Worm (Caenorhabditis elegans) whole organism, L1 larva: Measurements from ENCODE around the gene ckb-2.

Experiments
- ama-1 ChIP-seq: fragments of 150-350 bp; optimal IDR thresholded peaks from 2 replicates; lab custom pipeline; 2014
- lin-14 ChIP-seq: fragments of 200-800 bp; sonication (Bioruptor generic); optimal IDR thresholded peaks from 2 replicates; lab custom pipeline; 2018; ENCODE audit warnings: mild to moderate bottlenecking, missing genetic modification characterization, moderate library complexity, missing compliant biosample characterization
- lin-35 ChIP-seq, 2 experiments: fragments of 150-350 bp; optimal IDR thresholded peaks; 2 replicates each; lab custom pipeline; 2014; ENCODE audit warnings: missing biosample characterization in 2 of 2, missing genetic modification characterization in 2 of 2, missing genetic modification reagents in 2 of 2
- nhr-12 ChIP-seq: sonication (generic microtip); optimal IDR thresholded peaks from 2 replicates; lab custom pipeline; 2017; ENCODE audit warnings: missing biosample characterization, missing genetic modification characterization
- nhr-76 ChIP-seq: sonication (generic microtip); optimal IDR thresholded peaks from 2 replicates; lab custom pipeline; 2017; ENCODE audit warnings: missing biosample characterization, missing genetic modification characterization
- snpc-4 ChIP-seq: fragments of 150-350 bp; optimal IDR thresholded peaks from 2 replicates; lab custom pipeline; 2014; ENCODE audit warnings: missing biosample characterization, missing genetic modification characterization
- sup-37 ChIP-seq: fragments of 200-800 bp; sonication (Bioruptor generic); optimal IDR thresholded peaks from 2 replicates; lab custom pipeline; 2018; ENCODE audit warnings: mild to moderate bottlenecking, missing genetic modification characterization, missing compliant biosample characterization
- unc-62 ChIP-seq: fragments of 150-350 bp; optimal IDR thresholded peaks from 2 replicates; lab custom pipeline; 2014; ENCODE audit warnings: missing biosample characterization, missing genetic modification reagents, missing genetic modification characterization

DNA sequence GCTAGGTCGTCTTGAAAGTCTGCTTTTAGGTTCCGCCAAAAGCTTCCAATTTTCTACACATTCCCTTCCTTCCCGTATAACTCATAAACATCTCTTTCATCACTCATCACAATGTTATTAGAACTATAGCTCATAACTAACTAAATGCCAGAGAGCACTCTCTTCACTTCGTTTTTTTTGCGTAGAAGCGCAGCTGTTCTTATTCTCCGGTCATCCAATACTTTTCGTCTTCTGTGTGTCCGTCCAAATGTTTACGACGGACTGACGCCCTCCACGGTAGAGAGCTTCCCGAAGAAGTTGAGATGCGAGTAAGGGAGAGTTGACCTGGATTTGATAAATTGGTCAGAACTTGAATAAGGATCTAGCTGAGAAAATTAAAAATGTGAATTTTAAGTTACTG lies 8.5 kb upstream of the ckb-2 start:
- TF ChIP-seq lin-35 (GFP tag; optimal IDR thresholded peaks at IDR 0.05; lab: Kevin White, UChicago) (no peak), ama-1 (lab: Kevin White, UChicago) (no peak), nhr-76 (tag; lab: Kevin White, UChicago) (no peak), nhr-12 (tag; lab: Kevin White, UChicago) (no peak), unc-62 (no peak), snpc-4 (no peak), lin-14 (GFP tag; lab: Kevin White, UChicago) (peak; percentile 19), sup-37 (no peak)
